Worm (Caenorhabditis elegans): ENCODE results near the gene acr-23.

acr-23 gene

ce11 chrV:3685790-3686208 is 26.4 kb upstream of the acr-23 start, which contains the start of gene W08A12.2 (continued):
- TF ChIP-seq dve-1 (tag; optimal IDR thresholded peaks at IDR 0.05; ENCODE audit: insufficient read depth) (no peak), unc-39 (tag; optimal IDR thresholded peaks at IDR 0.05) (no peak), madf-9 (GFP tag; conservative IDR thresholded peaks at IDR 0.05) (no peak; the same call in 1 of the 2 replicates), F10B5.3 (tag; optimal IDR thresholded peaks at IDR 0.05) (no peak), mdl-1 (tag; optimal IDR thresholded peaks at IDR 0.05) (no peak), unc-130 (GFP tag; optimal IDR thresholded peaks at IDR 0.05) (no peak), F44E2.7 (GFP tag; IDR thresholded peaks at IDR 0.05) (no peak), lin-13 (GFP tag; optimal IDR thresholded peaks at IDR 0.05) (no peak), mep-1 (tag; optimal IDR thresholded peaks at IDR 0.05) (no peak), skn-1 (tag; optimal IDR thresholded peaks at IDR 0.05) (no peak), hmg-1.1 (GFP tag; IDR thresholded peaks at IDR 0.05) (0 out of 2 replicates have a peak, but pooled peaks have one; percentile 18), T26A8.4 (GFP tag; IDR thresholded peaks at IDR 0.05) (no peak), daf-16 (GFP tag; optimal IDR thresholded peaks at IDR 0.05) (peak; percentile 65 to 82), daf-16 (tag; optimal IDR thresholded peaks at IDR 0.05) (peak; percentile 18), hlh-30 (tag; optimal IDR thresholded peaks at IDR 0.05; ENCODE audit: insufficient read depth) (peak; percentile 77), ceh-62 (tag; optimal IDR thresholded peaks at IDR 0.05) (no peak), ctbp-1 (GFP tag; IDR thresholded peaks at IDR 0.05) (no peak), mxl-2 (GFP tag; conservative IDR thresholded peaks at IDR 0.05) (no peak), aha-1 (tag) (peak; percentile 29), ZK337.2 (GFP tag; IDR thresholded peaks at IDR 0.05) (no peak), Y105C5A.15 (GFP tag; IDR thresholded peaks at IDR 0.05) (no peak), mxl-3 (GFP tag; optimal IDR thresholded peaks at IDR 0.05) (no peak), attf-4 (tag; optimal IDR thresholded peaks at IDR 0.05) (no peak), zfp-2 (tag; optimal IDR thresholded peaks at IDR 0.05) (no peak), lir-3 (tag; optimal IDR thresholded peaks at IDR 0.05) (no peak), R02D3.7 (tag; optimal IDR thresholded peaks at IDR 0.05) (no peak), nhr-48 (tag; optimal IDR thresholded peaks at IDR 0.05) (no peak), snpc-4 (tag; optimal IDR thresholded peaks at IDR 0.05) (no peak), ceh-20 (GFP tag; IDR thresholded peaks at IDR 0.05) (no peak), duxl-1 (tag; optimal IDR thresholded peaks at IDR 0.05; ENCODE audit: poor library complexity) (peak; percentile 12), pqm-1 (tag; optimal IDR thresholded peaks at IDR 0.05) (no peak), nhr-28 (tag; optimal IDR thresholded peaks at IDR 0.05) (no peak), zip-2 (tag; optimal IDR thresholded peaks at IDR 0.05) (no peak), lim-7 (GFP tag; IDR thresholded peaks at IDR 0.05) (peak; percentile 89), ZK546.5 (tag; optimal IDR thresholded peaks at IDR 0.05) (no peak), zag-1 (tag; optimal IDR thresholded peaks at IDR 0.05) (no peak), nhr-6 (tag; optimal IDR thresholded peaks at IDR 0.05) (peak; percentile 38), dmd-8 (GFP tag; IDR thresholded peaks at IDR 0.05) (peak; percentile 76; the same call in 1 of the 2 replicates), lin-39 (tag; optimal IDR thresholded peaks at IDR 0.05) (no peak), nhr-76 (tag; optimal IDR thresholded peaks at IDR 0.05) (no peak), Y48G9A.11 (GFP tag; IDR thresholded peaks at IDR 0.05) (peak; percentile 56), snpc-1.2 (GFP tag; IDR thresholded peaks at IDR 0.05) (0 out of 2 replicates have a peak, but pooled peaks have one; percentile 39), spr-3 (GFP tag; optimal IDR thresholded peaks at IDR 0.05) (no peak), vab-7 (GFP tag; IDR thresholded peaks at IDR 0.05) (peak; percentile 71), madf-5 (GFP tag; IDR thresholded peaks at IDR 0.05) (peak in 1 of 2 experiments; percentile 72; a peak in 1 of 4 replicates), nhr-25 (tag; optimal IDR thresholded peaks at IDR 0.05; ENCODE audit: borderline replicate concordance, insufficient read depth) (no peak), rbr-2 (tag; optimal IDR thresholded peaks at IDR 0.05) (no peak), daf-19 (GFP tag; conservative IDR thresholded peaks at IDR 0.05) (no peak), gei-8 (GFP tag; optimal IDR thresholded peaks at IDR 0.05) (no peak), cey-2 (tag; optimal IDR thresholded peaks at IDR 0.05; ENCODE audit: borderline replicate concordance, insufficient read depth) (no peak), php-3 (GFP tag; IDR thresholded peaks at IDR 0.05) (0 out of 2 replicates have a peak, but pooled peaks have one; percentile 34), fos-1 (tag; optimal IDR thresholded peaks at IDR 0.05) (no peak)

All from whole organism, L4 larva.